Worm (Caenorhabditis elegans) whole organism, late embryonic: Measurements from ENCODE around the gene F49F1.10.

ENCODE experiments used
- C08G9.2 ChIP-seq: sonication (generic microtip); optimal IDR thresholded peaks from 2 replicates; lab custom pipeline; 2016; ENCODE audit warnings: mild to moderate bottlenecking, missing genetic modification characterization, moderate library complexity, missing compliant biosample characterization
- K02D7.2 ChIP-seq: sonication (generic microtip); optimal IDR thresholded peaks from 2 replicates; lab custom pipeline; 2017; ENCODE audit warnings: mild to moderate bottlenecking, missing genetic modification characterization, missing compliant biosample characterization
- ceh-19 ChIP-seq: fragments of 200-800 bp; sonication (Bioruptor generic); optimal IDR thresholded peaks from 2 replicates; lab custom pipeline; 2018; ENCODE audit warnings: mild to moderate bottlenecking, missing genetic modification characterization, missing compliant biosample characterization
- ceh-22 ChIP-seq: sonication (generic microtip); optimal IDR thresholded peaks from 2 replicates; lab custom pipeline; 2017; ENCODE audit warnings: missing biosample characterization, missing genetic modification characterization
- dve-1 ChIP-seq: sonication (generic microtip); optimal IDR thresholded peaks from 2 replicates; lab custom pipeline; 2017; ENCODE audit warnings: antibody characterized with exemption, mild to moderate bottlenecking, missing genetic modification characterization, missing compliant biosample characterization
- eyg-1 ChIP-seq: sonication (generic microtip); optimal IDR thresholded peaks from 2 replicates; lab custom pipeline; 2016; ENCODE audit warnings: missing genotype, missing genetic modification characterization, missing compliant biosample characterization
- fkh-6 ChIP-seq: sonication (generic microtip); optimal IDR thresholded peaks from 2 replicates; lab custom pipeline; 2016; ENCODE audit warnings: missing genetic modification characterization, missing compliant biosample characterization
- lin-11 ChIP-seq: fragments of 200-800 bp; sonication (Bioruptor generic); optimal IDR thresholded peaks from 2 replicates; lab custom pipeline; 2018; ENCODE audit warnings: mild to moderate bottlenecking, missing genetic modification characterization, missing compliant biosample characterization
- mec-3 ChIP-seq: sonication (generic microtip); optimal IDR thresholded peaks from 2 replicates; lab custom pipeline; 2016; ENCODE audit warnings: borderline replicate concordance, missing genetic modification characterization, missing compliant biosample characterization
- nfya-1 ChIP-seq: sonication (generic microtip); optimal IDR thresholded peaks from 2 replicates; lab custom pipeline; 2017; ENCODE audit warnings: missing genetic modification characterization, mild to moderate bottlenecking, missing compliant biosample characterization, antibody characterized with exemption, moderate library complexity
- nhr-11 ChIP-seq: fragments of 150-350 bp; optimal IDR thresholded peaks from 2 replicates; lab custom pipeline; 2014; ENCODE audit warnings: missing biosample characterization, missing genetic modification characterization
- pax-1 ChIP-seq: fragments of 150-350 bp; optimal IDR thresholded peaks from 2 replicates; lab custom pipeline; 2014; ENCODE audit warnings: missing biosample characterization, missing genetic modification characterization
- unc-55 ChIP-seq: sonication (generic microtip); optimal IDR thresholded peaks from 2 replicates; lab custom pipeline; 2017; ENCODE audit warnings: missing biosample characterization, missing genetic modification reagents, missing genetic modification characterization

DNA sequence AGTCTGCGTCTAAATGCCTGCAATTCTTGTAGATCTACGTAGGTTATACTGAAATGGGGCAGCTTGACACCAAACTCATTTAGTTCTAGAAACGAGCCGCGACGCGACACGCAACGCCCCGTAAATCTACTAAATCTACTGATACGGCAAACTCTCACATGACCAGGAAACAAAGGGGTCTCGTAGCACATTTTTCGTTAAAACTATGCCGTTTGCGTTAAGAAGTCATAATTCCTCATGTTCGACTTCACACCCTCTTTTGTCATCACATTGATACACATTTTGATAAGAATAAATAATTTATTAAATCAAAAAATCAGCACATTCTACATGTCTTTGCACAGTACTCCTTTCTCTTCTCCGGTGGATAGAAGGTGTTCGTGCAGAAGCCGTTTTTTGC, 17.9 kb downstream of the F49F1.10 start:
- no peak for TF ChIP-seq eyg-1 (tag; lab: Kevin White, UChicago)
- no peak for TF ChIP-seq ceh-22 (tag; lab: Kevin White, UChicago)
- no peak for TF ChIP-seq ceh-19 (GFP tag; lab: Kevin White, UChicago)
- no peak for TF ChIP-seq nhr-11 (tag; lab: Kevin White, UChicago)
- no peak for TF ChIP-seq nfya-1
- TF ChIP-seq C08G9.2 (tag; lab: Kevin White, UChicago): no peak
- no peak for TF ChIP-seq unc-55
- no peak for TF ChIP-seq mec-3
- TF ChIP-seq dve-1 (tag; lab: Kevin White, UChicago): no peak
- no peak for TF ChIP-seq fkh-6 (tag; lab: Kevin White, UChicago)
- no peak for TF ChIP-seq lin-11 (tag; lab: Kevin White, UChicago)
- no peak for TF ChIP-seq K02D7.2 (tag; lab: Kevin White, UChicago)
- TF ChIP-seq pax-1 (tag; lab: Kevin White, UChicago): no peak
